Worm (Caenorhabditis elegans) whole organism, early embryonic: ENCODE results near the gene tlp-1.

Experiments
- B0310.2 ChIP-seq: sonication (generic microtip); optimal IDR thresholded peaks from 2 replicates; lab custom pipeline; 2016; ENCODE audit warnings: mild to moderate bottlenecking, missing genetic modification characterization, missing compliant biosample characterization
- F13C5.2 ChIP-seq: sonication (generic microtip); optimal IDR thresholded peaks from 2 replicates; lab custom pipeline; 2017; ENCODE audit warnings: mild to moderate bottlenecking, missing genetic modification characterization, inconsistent platforms, missing compliant biosample characterization
- aly-1 ChIP-seq: sonication (generic microtip); optimal IDR thresholded peaks from 2 replicates; lab custom pipeline; 2016; ENCODE audit warnings: missing genetic modification characterization, missing compliant biosample characterization
- ama-1 ChIP-seq: fragments of 150-350 bp; optimal IDR thresholded peaks from 2 replicates; lab custom pipeline; 2014
- ceh-13 ChIP-seq: fragments of 200-800 bp; sonication (Bioruptor generic); optimal IDR thresholded peaks from 2 replicates; lab custom pipeline; 2018; ENCODE audit warnings: mild to moderate bottlenecking, missing genetic modification characterization, missing compliant biosample characterization
- ceh-36 ChIP-seq: sonication (generic microtip); optimal IDR thresholded peaks from 2 replicates; lab custom pipeline; 2016; ENCODE audit warnings: missing genetic modification characterization, inconsistent platforms, missing compliant biosample characterization
- ets-7 ChIP-seq: sonication (generic microtip); optimal IDR thresholded peaks from 2 replicates; lab custom pipeline; 2016; ENCODE audit warnings: missing genotype, missing genetic modification characterization, missing compliant biosample characterization
- flt-1 ChIP-seq: fragments of 200-800 bp; sonication (Bioruptor generic); IDR thresholded peaks from 2 replicates; pipeline ENCODE4 v1.3.6; 2022; ENCODE audit warnings: missing genetic modification characterization, missing compliant biosample characterization
- hmbx-1 ChIP-seq: sonication (generic microtip); optimal IDR thresholded peaks from 2 replicates; lab custom pipeline; 2016; ENCODE audit warnings: mild to moderate bottlenecking, missing genetic modification characterization, missing compliant biosample characterization
- hmg-4 ChIP-seq: fragments of 200-800 bp; sonication (Bioruptor generic); optimal IDR thresholded peaks from 2 replicates; lab custom pipeline; 2018; ENCODE audit warnings: mild to moderate bottlenecking, missing genetic modification characterization, missing compliant biosample characterization
- hnd-1 ChIP-seq: sonication (generic microtip); optimal IDR thresholded peaks from 2 replicates; lab custom pipeline; 2016; ENCODE audit warnings: missing genetic modification characterization, missing compliant biosample characterization
- pes-1 ChIP-seq: fragments of 200-800 bp; sonication (Bioruptor generic); IDR thresholded peaks from 2 replicates; pipeline ENCODE4 v1.3.6; 2022; ENCODE audit warnings: missing genetic modification reagents, missing genetic modification characterization, missing compliant biosample characterization
- scrt-1 ChIP-seq: fragments of 200-800 bp; sonication (Bioruptor generic); IDR thresholded peaks from 2 replicates; pipeline ENCODE4 v1.3.6; 2022; ENCODE audit warnings: missing genetic modification characterization, missing compliant biosample characterization
- sea-1 ChIP-seq: fragments of 200-800 bp; sonication (Bioruptor generic); conservative IDR thresholded peaks from 2 replicates; pipeline ENCODE4 v1.3.6; 2022; ENCODE audit warnings: missing genetic modification characterization, missing compliant biosample characterization
- tbx-11 ChIP-seq: fragments of 200-800 bp; sonication (Bioruptor generic); IDR thresholded peaks from 2 replicates; pipeline ENCODE4 v1.3.6; 2022; ENCODE audit warnings: missing genetic modification characterization, missing compliant biosample characterization
- tbx-37 ChIP-seq: fragments of 200-800 bp; sonication (Bioruptor generic); conservative IDR thresholded peaks from 2 replicates; pipeline ENCODE4 v1.3.6; 2022; ENCODE audit warnings: missing genetic modification reagents, missing genetic modification characterization, missing compliant biosample characterization
- tra-4 ChIP-seq: sonication (generic microtip); optimal IDR thresholded peaks from 2 replicates; lab custom pipeline; 2017; ENCODE audit warnings: missing genetic modification characterization, missing compliant biosample characterization

tlp-1 gene

ce11 chrIV:13703828-13704425 is at the start of gene tlp-1:
Gene tlp-1 (minus strand): TSS chrIV:13704082.
- TF ChIP-seq sea-1 (GFP tag; lab: Robert Waterston, UW) (no peak), ets-7 (tag; lab: Kevin White, UChicago) (no peak), ceh-13 (GFP tag; lab: Kevin White, UChicago) (no peak), flt-1 (GFP tag; lab: Robert Waterston, UW) (no peak), tbx-11 (peak; percentile 24; the same call in 1 of the 2 replicates), hmg-4 (no peak), B0310.2 (tag; lab: Kevin White, UChicago) (no peak), ceh-36 (tag; lab: Kevin White, UChicago) (no peak), hmbx-1 (no peak), aly-1 (tag; lab: Kevin White, UChicago) (peak; percentile 0), F13C5.2 (tag; lab: Kevin White, UChicago) (peak; percentile 24), hnd-1 (tag; lab: Kevin White, UChicago) (no peak), scrt-1 (GFP tag; lab: Robert Waterston, UW) (no peak)

ce11 chrIV:13750033-13750432 is 46.2 kb upstream of the tlp-1 start, which contains the start of gene sorb-1:
Gene sorb-1 (plus strand): TSS chrIV:13750333.
- TF ChIP-seq ceh-13 (GFP tag; lab: Kevin White, UChicago), result no peak

ce11 chrIV:13748798-13749197 is 44.9 kb upstream of the tlp-1 start:
- TF ChIP-seq ceh-36 (tag; lab: Kevin White, UChicago) (no peak), B0310.2 (tag; lab: Kevin White, UChicago) (no peak), hmg-4 (no peak), aly-1 (tag; lab: Kevin White, UChicago) (no peak), sea-1 (GFP tag; lab: Robert Waterston, UW) (no peak), tbx-37 (GFP tag; lab: Robert Waterston, UW) (no peak)

- no peak for TF ChIP-seq tbx-37 (GFP tag; lab: Robert Waterston, UW)
- no peak for TF ChIP-seq scrt-1 (GFP tag; lab: Robert Waterston, UW)
- TF ChIP-seq tra-4 (tag; lab: Kevin White, UChicago), result no peak
- TF ChIP-seq ceh-13 (GFP tag; lab: Kevin White, UChicago), result no peak
- no peak for TF ChIP-seq tbx-11
- TF ChIP-seq pes-1, result no peak
- TF ChIP-seq aly-1 (tag; lab: Kevin White, UChicago), result no peak
- TF ChIP-seq hmbx-1, result no peak
- TF ChIP-seq sea-1 (GFP tag; lab: Robert Waterston, UW), result no peak
- TF ChIP-seq hnd-1 (tag; lab: Kevin White, UChicago), result no peak
- no peak for TF ChIP-seq flt-1 (GFP tag; lab: Robert Waterston, UW)
- TF ChIP-seq B0310.2 (tag; lab: Kevin White, UChicago), result no peak
- TF ChIP-seq ama-1, result no peak
- TF ChIP-seq ets-7 (tag; lab: Kevin White, UChicago), result no peak
- TF ChIP-seq hmg-4, result no peak
- TF ChIP-seq F13C5.2 (tag; lab: Kevin White, UChicago), result no peak
- TF ChIP-seq ceh-36 (tag; lab: Kevin White, UChicago), result no peak
Measured at ce11 chrIV:13745409-13745808, 41.5 kb upstream of the tlp-1 start, which contains the start of gene C47A4.5. Gene C47A4.5 (plus strand): TSS chrIV:13745709.

- TF ChIP-seq F13C5.2 (tag; lab: Kevin White, UChicago) (no peak), hmbx-1 (no peak), aly-1 (tag; lab: Kevin White, UChicago) (no peak), scrt-1 (GFP tag; lab: Robert Waterston, UW) (no peak), tra-4 (tag; lab: Kevin White, UChicago) (no peak), flt-1 (GFP tag; lab: Robert Waterston, UW) (no peak), hnd-1 (tag; lab: Kevin White, UChicago) (no peak), ceh-36 (tag; lab: Kevin White, UChicago) (no peak), hmg-4 (no peak), tbx-11 (no peak), tbx-37 (GFP tag; lab: Robert Waterston, UW) (no peak), pes-1 (no peak), ets-7 (tag; lab: Kevin White, UChicago) (no peak), ceh-13 (GFP tag; lab: Kevin White, UChicago) (no peak), B0310.2 (tag; lab: Kevin White, UChicago) (no peak)
Measured at ce11 chrIV:13742244-13742643, 38.4 kb upstream of the tlp-1 start, which contains the start of gene C47A4.3. Gene C47A4.3 (minus strand): TSS chrIV:13742344.

ce11 chrIV:13727865-13728264 is 24.0 kb upstream of the tlp-1 start:
- TF ChIP-seq flt-1 (GFP tag; lab: Robert Waterston, UW), result no peak
- TF ChIP-seq hnd-1 (tag; lab: Kevin White, UChicago), result no peak
- TF ChIP-seq B0310.2 (tag; lab: Kevin White, UChicago), result no peak
- no peak for TF ChIP-seq tbx-11
- no peak for TF ChIP-seq ama-1
- TF ChIP-seq pes-1, result no peak
- no peak for TF ChIP-seq ceh-36 (tag; lab: Kevin White, UChicago)
- TF ChIP-seq sea-1 (GFP tag; lab: Robert Waterston, UW), result no peak
- no peak for TF ChIP-seq scrt-1 (GFP tag; lab: Robert Waterston, UW)
- TF ChIP-seq hmbx-1, result no peak
- no peak for TF ChIP-seq aly-1 (tag; lab: Kevin White, UChicago)
- TF ChIP-seq F13C5.2 (tag; lab: Kevin White, UChicago), result no peak
- TF ChIP-seq hmg-4, result no peak
- no peak for TF ChIP-seq tra-4 (tag; lab: Kevin White, UChicago)
- no peak for TF ChIP-seq ceh-13 (GFP tag; lab: Kevin White, UChicago)
- no peak for TF ChIP-seq ets-7 (tag; lab: Kevin White, UChicago)

- no peak for TF ChIP-seq tra-4 (tag; lab: Kevin White, UChicago)
- no peak for TF ChIP-seq ceh-36 (tag; lab: Kevin White, UChicago)
- no peak for TF ChIP-seq tbx-11
- TF ChIP-seq hmg-4, result no peak
- TF ChIP-seq aly-1 (tag; lab: Kevin White, UChicago), result no peak
- no peak for TF ChIP-seq B0310.2 (tag; lab: Kevin White, UChicago)
- TF ChIP-seq ets-7 (tag; lab: Kevin White, UChicago), result no peak
- TF ChIP-seq tbx-37 (GFP tag; lab: Robert Waterston, UW), result no peak
- TF ChIP-seq hnd-1 (tag; lab: Kevin White, UChicago), result no peak
- no peak for TF ChIP-seq scrt-1 (GFP tag; lab: Robert Waterston, UW)
- no peak for TF ChIP-seq sea-1 (GFP tag; lab: Robert Waterston, UW)
- no peak for TF ChIP-seq flt-1 (GFP tag; lab: Robert Waterston, UW)
- no peak for TF ChIP-seq ceh-13 (GFP tag; lab: Kevin White, UChicago)
- no peak for TF ChIP-seq pes-1
- no peak for TF ChIP-seq hmbx-1
- TF ChIP-seq F13C5.2 (tag; lab: Kevin White, UChicago), result no peak
- no peak for TF ChIP-seq ama-1
Measured at ce11 chrIV:13726630-13727029, 22.7 kb upstream of the tlp-1 start, which contains the start of gene ent-4. Gene ent-4 (plus strand): TSS chrIV:13726930.
